Fruit fly (Drosophila melanogaster) whole organism, wandering third instar larva: ENCODE measurements around the gene CG14100.

Source experiments
- HLH106 ChIP-seq: fragments of 200-800 bp; optimal IDR thresholded peaks from 3 replicates; lab custom pipeline; 2019; ENCODE audit warnings: missing biosample characterization, mild to moderate bottlenecking, missing genetic modification characterization, moderate library complexity
- Hr78 ChIP-seq: fragments of >200 bp; optimal IDR thresholded peaks from 2 replicates; lab custom pipeline; 2017; ENCODE audit warnings: missing biosample characterization, missing genetic modification characterization
- h ChIP-seq: fragments of 200-800 bp; sonication (Bioruptor generic); optimal IDR thresholded peaks from 3 replicates; lab custom pipeline; 2016; ENCODE audit warnings: missing biosample characterization, mild to moderate bottlenecking, missing genetic modification characterization

DNA sequence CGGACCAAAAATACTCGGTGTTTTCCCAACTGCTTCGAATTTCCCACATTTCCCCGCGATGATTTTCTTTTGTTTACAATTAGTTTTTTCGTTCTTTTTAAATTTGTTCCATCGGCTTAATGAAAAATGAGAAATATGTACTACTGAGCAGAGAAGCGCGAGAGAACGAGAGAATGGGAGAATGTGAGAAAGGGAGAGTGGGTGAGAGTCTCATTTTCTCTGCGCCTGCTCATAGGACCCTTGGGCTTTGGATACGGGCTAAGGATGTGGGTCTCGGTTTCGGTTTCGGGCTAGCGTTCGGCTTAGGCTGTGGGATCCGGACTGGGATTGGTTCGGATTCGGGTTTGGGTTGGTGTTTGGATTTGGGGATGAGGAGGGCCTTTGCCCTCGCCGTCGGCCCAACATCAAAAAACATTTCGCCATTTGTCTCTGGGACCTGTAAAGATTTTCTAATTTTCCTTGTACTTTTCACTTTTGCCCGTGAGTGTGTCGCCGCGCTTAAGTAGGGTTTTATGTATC, 9.6 kb downstream of the CG14100 start:
- no peak for TF ChIP-seq HLH106 (tag; lab: Kevin White, UChicago)
- TF ChIP-seq h (GFP tag; lab: Kevin White, UChicago): no peak
- no peak for TF ChIP-seq Hr78
